Worm (Caenorhabditis elegans): Measurements from ENCODE around the gene Y94H6A.10.

The Y94H6A.10 gene

DNA sequence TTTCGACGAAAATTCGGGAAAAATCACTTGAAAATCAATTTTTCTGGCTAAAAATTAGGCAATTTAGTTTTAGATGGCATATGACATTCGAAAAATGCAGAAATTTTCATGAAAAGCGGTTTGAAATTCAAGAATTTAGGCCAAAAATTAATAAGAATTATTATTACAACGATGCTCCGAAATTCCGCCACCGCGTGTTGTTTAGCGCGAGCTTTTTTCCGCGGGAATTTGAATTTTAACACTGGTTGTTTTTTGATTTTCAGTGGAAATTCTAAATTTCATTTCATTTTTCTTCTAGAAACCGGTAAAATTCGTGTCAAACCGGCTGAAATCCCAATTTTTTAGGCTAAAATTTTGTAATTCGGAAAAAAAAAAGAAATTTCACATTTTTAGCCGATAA, 39.8 kb downstream of the Y94H6A.10 start:
- TF ChIP-seq lin-35 (GFP tag; optimal IDR thresholded peaks at IDR 0.05) (peak; percentile 84 to 91), dsc-1 (tag; optimal IDR thresholded peaks at IDR 0.05) (no peak), vab-15 (tag; optimal IDR thresholded peaks at IDR 0.05) (no peak), efl-1 (optimal IDR thresholded peaks at IDR 0.05) (peak; percentile 65 to 85), efl-1 (GFP tag; optimal IDR thresholded peaks at IDR 0.05 in 1 of 2) (peak; percentile 90 to 99), snu-23 (GFP tag; optimal IDR thresholded peaks at IDR 0.05) (peak; percentile 17), nhr-71 (tag; optimal IDR thresholded peaks at IDR 0.05) (peak; percentile 22), lsy-2 (tag; optimal IDR thresholded peaks at IDR 0.05) (peak; percentile 20 to 60), nhr-19 (GFP tag; conservative IDR thresholded peaks at IDR 0.05) (0 out of 2 replicates have a peak, but pooled peaks have one; percentile 14), zip-4 (GFP tag; optimal IDR thresholded peaks at IDR 0.05) (no peak), nhr-47 (tag; optimal IDR thresholded peaks at IDR 0.05) (peak; percentile 28), dpl-1 (GFP tag; optimal IDR thresholded peaks at IDR 0.05) (peak; percentile 77 to 87 (median 84))

DNA sequence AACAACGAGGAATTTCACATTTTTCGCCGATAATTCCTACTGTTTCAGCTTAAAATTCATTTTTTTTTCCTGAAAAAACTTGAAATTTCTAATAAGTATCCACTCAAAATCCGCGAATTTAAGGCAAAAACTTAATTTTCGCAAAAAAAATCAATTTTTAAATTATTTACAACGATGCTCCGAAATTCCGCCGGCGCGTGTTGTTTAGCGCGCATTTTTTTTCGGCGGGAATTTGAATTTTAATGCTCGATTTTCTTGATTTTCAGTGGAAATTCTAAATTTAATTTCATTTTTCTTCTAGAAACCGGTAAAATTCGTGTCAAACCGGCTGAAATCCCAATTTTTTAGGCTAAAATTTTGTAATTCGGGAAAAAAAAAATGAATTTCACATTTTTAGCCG, 42.3 kb downstream of the Y94H6A.10 start:
- TF ChIP-seq efl-1 (optimal IDR thresholded peaks at IDR 0.05) (peak in 1 of 2 experiments; percentile 8), efl-1 (GFP tag; optimal IDR thresholded peaks at IDR 0.05 in 1 of 2) (peak in 1 of 2 experiments; percentile 25)

DNA sequence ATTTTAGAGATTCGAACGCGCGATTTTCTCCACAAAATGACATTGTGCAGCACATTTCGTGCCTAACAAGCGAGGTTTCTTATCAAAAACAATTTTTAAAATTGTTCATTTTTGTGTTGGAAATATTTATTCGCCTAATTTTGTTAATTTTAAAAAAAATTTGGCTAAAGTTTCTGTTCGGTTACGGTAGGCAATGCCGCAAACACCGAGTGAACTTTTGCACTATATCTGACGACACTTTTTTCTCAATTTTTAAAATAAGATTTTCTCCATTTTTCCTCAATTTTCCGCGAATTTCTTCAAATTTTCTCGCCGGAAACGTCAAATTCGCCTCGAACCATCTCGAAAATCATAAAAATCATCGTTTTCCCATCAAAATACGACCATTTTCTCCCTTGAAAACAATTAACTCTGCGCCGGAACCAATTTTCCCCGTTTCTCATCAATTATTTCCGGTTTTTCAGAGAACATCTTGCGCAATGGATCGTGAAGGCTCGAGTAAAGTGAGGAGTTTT, 43.8 kb downstream of the Y94H6A.10 start, which contains the start of gene Y69A2AR.1:
Y69A2AR.1 (plus strand) TSS at position 465 of the 515 bp plus-strand sequence.
- TF ChIP-seq ztf-11 (tag; optimal IDR thresholded peaks at IDR 0.05) (no peak), lin-35 (GFP tag; optimal IDR thresholded peaks at IDR 0.05) (peak in 1 of 2 experiments; percentile 29), F16B12.6 (tag; optimal IDR thresholded peaks at IDR 0.05) (peak; percentile 75), fkh-4 (tag; optimal IDR thresholded peaks at IDR 0.05; ENCODE audit: borderline replicate concordance) (no peak), lsy-2 (tag; optimal IDR thresholded peaks at IDR 0.05) (peak; percentile 85 to 97), dpl-1 (GFP tag; optimal IDR thresholded peaks at IDR 0.05) (peak in 2 of 3 experiments; percentile 0 to 49), efl-1 (optimal IDR thresholded peaks at IDR 0.05) (peak; percentile 15 to 35), efl-1 (GFP tag; optimal IDR thresholded peaks at IDR 0.05 in 1 of 2) (peak; percentile 51 to 92)

DNA sequence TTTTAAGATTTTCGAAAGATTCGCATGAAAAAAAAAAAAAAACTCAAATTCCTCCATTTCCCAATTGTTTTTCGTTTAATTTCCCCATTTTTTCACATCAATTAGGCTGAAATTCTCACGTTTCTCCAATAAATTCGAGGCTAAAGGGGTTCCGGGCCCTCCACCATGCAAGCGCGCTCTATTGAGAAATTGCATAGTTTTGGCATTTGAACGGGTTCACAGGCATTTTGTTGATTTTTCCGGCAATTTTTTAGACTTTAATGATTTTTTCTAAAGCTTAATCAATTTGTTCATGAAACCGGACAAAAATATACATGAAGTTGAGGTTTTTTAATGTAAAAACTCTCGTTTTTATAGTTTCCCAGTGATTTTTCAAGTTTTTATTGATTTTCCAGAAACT, 44.3 kb downstream of the Y94H6A.10 start:
- TF ChIP-seq C16A3.4 (tag; optimal IDR thresholded peaks at IDR 0.05), result no peak
- TF ChIP-seq aha-1 (tag; optimal IDR thresholded peaks at IDR 0.05), result no peak
- TF ChIP-seq rnt-1 (tag; optimal IDR thresholded peaks at IDR 0.05), result peak; percentile 25
- TF ChIP-seq nhr-90 (tag; optimal IDR thresholded peaks at IDR 0.05; ENCODE audit: poor library complexity), result no peak
- TF ChIP-seq isw-1 (GFP tag; IDR thresholded peaks at IDR 0.05), result no peak
- TF ChIP-seq ceh-88 (GFP tag; IDR thresholded peaks at IDR 0.05), result no peak
- no peak for TF ChIP-seq nhr-76 (tag; optimal IDR thresholded peaks at IDR 0.05)
- no peak for TF ChIP-seq hpl-2 (GFP tag; optimal IDR thresholded peaks at IDR 0.05)
- TF ChIP-seq efl-3 (GFP tag; optimal IDR thresholded peaks at IDR 0.05), result no peak
- no peak for TF ChIP-seq nhr-12 (tag; optimal IDR thresholded peaks at IDR 0.05)
- TF ChIP-seq sox-4 (tag; optimal IDR thresholded peaks at IDR 0.05), result no peak
- TF ChIP-seq ztf-11 (tag; optimal IDR thresholded peaks at IDR 0.05), result no peak
- peak; percentile 25 for TF ChIP-seq lin-15B (tag; optimal IDR thresholded peaks at IDR 0.05)
- no peak for TF ChIP-seq xbp-1 (tag; optimal IDR thresholded peaks at IDR 0.05)
- TF ChIP-seq F16B12.6 (tag; optimal IDR thresholded peaks at IDR 0.05), result peak; percentile 22
- no peak for TF ChIP-seq ztf-4 (tag; optimal IDR thresholded peaks at IDR 0.05)
- TF ChIP-seq tbx-2 (tag; optimal IDR thresholded peaks at IDR 0.05), result no peak
- TF ChIP-seq snpc-4 (tag; optimal IDR thresholded peaks at IDR 0.05), result no peak
- TF ChIP-seq zip-4 (GFP tag; optimal IDR thresholded peaks at IDR 0.05), result no peak
- TF ChIP-seq lin-35 (GFP tag; optimal IDR thresholded peaks at IDR 0.05), result peak; percentile 35 to 56
- TF ChIP-seq egl-13 (tag; optimal IDR thresholded peaks at IDR 0.05), result no peak
- TF ChIP-seq lin-13 (GFP tag; optimal IDR thresholded peaks at IDR 0.05), result no peak
- peak; percentile 53 for TF ChIP-seq nhr-85 (tag)
- TF ChIP-seq ceh-82 (tag; optimal IDR thresholded peaks at IDR 0.05), result peak in 1 of 3 experiments; percentile 18
- no peak for TF ChIP-seq hlh-17 (GFP tag; optimal IDR thresholded peaks at IDR 0.05; ENCODE audit: borderline replicate concordance)
- peak; percentile 72 for TF ChIP-seq pag-3 (tag; optimal IDR thresholded peaks at IDR 0.05; ENCODE audit: borderline replicate concordance, insufficient read depth)
- TF ChIP-seq blmp-1 (tag; optimal IDR thresholded peaks at IDR 0.05), result no peak
- no peak for TF ChIP-seq nhr-11 (tag; optimal IDR thresholded peaks at IDR 0.05)
- no peak for TF ChIP-seq mef-2 (tag; optimal IDR thresholded peaks at IDR 0.05)
- peak; percentile 8 to 38 for TF ChIP-seq efl-1 (optimal IDR thresholded peaks at IDR 0.05)
- TF ChIP-seq efl-1 (GFP tag; optimal IDR thresholded peaks at IDR 0.05 in 1 of 2), result peak; percentile 50 to 94
- TF ChIP-seq dpl-1 (GFP tag; optimal IDR thresholded peaks at IDR 0.05), result peak; percentile 38 to 64 (median 39)
- TF ChIP-seq lin-14 (GFP tag; optimal IDR thresholded peaks at IDR 0.05), result peak; percentile 36

Data from whole organism, L1 larva.